Worm (Caenorhabditis elegans) whole organism, L3 larva: ENCODE results near the gene R155.5.

ENCODE experiments used
- ZK546.5 ChIP-seq: sonication (generic microtip); optimal IDR thresholded peaks from 2 replicates; lab custom pipeline; 2017; ENCODE audit warnings: missing biosample characterization, missing genetic modification characterization
- elt-2 ChIP-seq: sonication (generic microtip); optimal IDR thresholded peaks from 2 replicates; lab custom pipeline; 2016; ENCODE audit warnings: missing genetic modification reagents, mild to moderate bottlenecking, missing genetic modification characterization, missing compliant biosample characterization
- mdl-1 ChIP-seq: fragments of 150-350 bp; optimal IDR thresholded peaks from 2 replicates; lab custom pipeline; 2014; ENCODE audit warnings: missing biosample characterization, missing genetic modification characterization
- nfya-1 ChIP-seq: sonication (generic microtip); optimal IDR thresholded peaks from 2 replicates; lab custom pipeline; 2017; ENCODE audit warnings: missing genetic modification characterization, mild to moderate bottlenecking, missing compliant biosample characterization, antibody characterized with exemption, moderate library complexity; ENCODE audit not compliant: insufficient read depth

ce11 chrIII:1982597-1983244 lies 12.4 kb upstream of the R155.5 start, which contains the start of gene srd-66:
- TF ChIP-seq ZK546.5 (tag; lab: Kevin White, UChicago) (no peak), mdl-1 (no peak), elt-2 (no peak), nfya-1 (no peak)
